Fruit fly (Drosophila melanogaster) whole organism, embryonic: ENCODE measurements around the gene CG9628.
A peak's percentile ranks its signal among the peaks of the same experiment; 100 is the strongest.

ENCODE experiments used
- Aef1 ChIP-seq: fragments of 200-800 bp; sonication (Bioruptor generic); IDR thresholded peaks from 3 replicates; pipeline ENCODE4 v1.3.6; 2022; ENCODE audit warnings: missing biosample characterization, missing genetic modification characterization
- C15 ChIP-seq: fragments of 200-800 bp; sonication (Bioruptor generic); IDR thresholded peaks from 3 replicates; pipeline ENCODE4 v1.3.6; 2022; ENCODE audit warnings: missing biosample characterization, missing genetic modification characterization
- CG10543 ChIP-seq: fragments of 200-800 bp; sonication (Bioruptor generic); optimal IDR thresholded peaks from 3 replicates; lab custom pipeline; 2017; ENCODE audit warnings: missing biosample characterization, mild to moderate bottlenecking, missing genetic modification characterization, moderate library complexity
- CG11456 ChIP-seq: fragments of 200-800 bp; sonication (Bioruptor generic); IDR thresholded peaks from 3 replicates; pipeline ENCODE4 v1.3.6; 2022; ENCODE audit warnings: missing biosample characterization, missing genetic modification characterization
- CG11504 ChIP-seq: fragments of 200-800 bp; sonication (Bioruptor generic); optimal IDR thresholded peaks from 3 replicates; lab custom pipeline; 2019; ENCODE audit warnings: missing biosample characterization, mild to moderate bottlenecking, missing genetic modification characterization, moderate library complexity
- CG12071 ChIP-seq: fragments of 200-800 bp; sonication (Bioruptor generic); optimal IDR thresholded peaks from 3 replicates; lab custom pipeline; 2018; ENCODE audit warnings: missing biosample characterization, mild to moderate bottlenecking, missing genetic modification characterization
- CG13894 ChIP-seq: fragments of 200-800 bp; sonication (Bioruptor generic); optimal IDR thresholded peaks from 3 replicates; lab custom pipeline; 2018; ENCODE audit warnings: missing biosample characterization, mild to moderate bottlenecking, missing genetic modification characterization, moderate library complexity
- CG14050 ChIP-seq: fragments of 200-800 bp; sonication (Bioruptor generic); IDR thresholded peaks from 3 replicates; pipeline ENCODE4 v1.3.6; 2022; ENCODE audit warnings: missing biosample characterization, missing genetic modification characterization
- CG14860 ChIP-seq: fragments of 200-800 bp; sonication (Bioruptor generic); IDR thresholded peaks from 3 replicates; pipeline ENCODE4 v1.3.6; 2022; ENCODE audit warnings: missing biosample characterization, missing genetic modification characterization; ENCODE audit not compliant: partially characterized antibody
- CG15011 ChIP-seq: fragments of 200-800 bp; sonication (Bioruptor generic); optimal IDR thresholded peaks from 3 replicates; lab custom pipeline; 2018; ENCODE audit warnings: missing biosample characterization, mild to moderate bottlenecking, missing genetic modification characterization
- CG18764 ChIP-seq: fragments of 200-800 bp; sonication (Bioruptor generic); optimal IDR thresholded peaks from 3 replicates; lab custom pipeline; 2016; ENCODE audit warnings: missing biosample characterization, missing genetic modification characterization
- CG2116 ChIP-seq: fragments of 200-800 bp; sonication (Bioruptor generic); optimal IDR thresholded peaks from 3 replicates; lab custom pipeline; 2018; ENCODE audit warnings: missing biosample characterization, mild to moderate bottlenecking, missing genetic modification characterization
- CG2199 ChIP-seq: fragments of 200-800 bp; sonication (Bioruptor generic); IDR thresholded peaks from 3 replicates; pipeline ENCODE4 v1.3.6; 2022; ENCODE audit warnings: missing biosample characterization, missing genetic modification characterization
- CG31441 ChIP-seq: fragments of 200-800 bp; sonication (Bioruptor generic); IDR thresholded peaks from 2 replicates; pipeline ENCODE4 v1.3.6; 2022; ENCODE audit warnings: missing biosample characterization, missing genetic modification characterization
- CG3281 ChIP-seq: fragments of 200-800 bp; sonication (Bioruptor generic); optimal IDR thresholded peaks from 3 replicates; lab custom pipeline; 2017; ENCODE audit warnings: missing biosample characterization, mild to moderate bottlenecking, missing genetic modification characterization
- CG4328 ChIP-seq: fragments of 200-800 bp; sonication (Bioruptor generic); optimal IDR thresholded peaks from 3 replicates; lab custom pipeline; 2017; ENCODE audit warnings: missing biosample characterization, missing genetic modification reagents, missing genetic modification characterization
- CG4360 ChIP-seq: fragments of 200-800 bp; sonication (Bioruptor generic); IDR thresholded peaks from 2 replicates; pipeline ENCODE4 v1.3.6; 2022; ENCODE audit warnings: missing biosample characterization, missing genetic modification characterization
- CG4820 ChIP-seq: fragments of 200-800 bp; sonication (Bioruptor generic); optimal IDR thresholded peaks from 3 replicates; lab custom pipeline; 2016; ENCODE audit warnings: missing biosample characterization, missing genetic modification characterization
- CG6689 ChIP-seq: fragments of 200-800 bp; sonication (Bioruptor generic); IDR thresholded peaks from 2 replicates; pipeline ENCODE4 v1.3.6; 2022; ENCODE audit warnings: missing biosample characterization, missing genetic modification characterization
- CG6813 ChIP-seq: fragments of 200-800 bp; sonication (Bioruptor generic); optimal IDR thresholded peaks from 2 replicates; lab custom pipeline; 2017; ENCODE audit warnings: missing biosample characterization, missing genetic modification characterization, mild to moderate bottlenecking, moderate library complexity, missing genetic modification reagents
- CG7928 ChIP-seq: fragments of 200-800 bp; sonication (Bioruptor generic); optimal IDR thresholded peaks from 2 replicates; lab custom pipeline; 2017; ENCODE audit warnings: missing biosample characterization, mild to moderate bottlenecking, missing genetic modification characterization
- Dip3 ChIP-seq: fragments of 200-800 bp; sonication (Bioruptor generic); optimal IDR thresholded peaks from 3 replicates; lab custom pipeline; 2016; ENCODE audit warnings: missing biosample characterization, missing genetic modification characterization
- ERR ChIP-seq: fragments of 200-800 bp; sonication (Bioruptor generic); optimal IDR thresholded peaks from 2 replicates; lab custom pipeline; 2016; ENCODE audit warnings: missing biosample characterization, missing genetic modification characterization
- Fer1 ChIP-seq: fragments of 200-800 bp; sonication (Bioruptor generic); optimal IDR thresholded peaks from 2 replicates; lab custom pipeline; 2017; ENCODE audit warnings: missing biosample characterization, mild to moderate bottlenecking, missing genetic modification characterization
- HmgD ChIP-seq: fragments of 200-800 bp; sonication (Bioruptor generic); optimal IDR thresholded peaks from 3 replicates; lab custom pipeline; 2016; ENCODE audit warnings: missing biosample characterization, missing genetic modification characterization
- Hr3 ChIP-seq: fragments of 200-800 bp; sonication (Bioruptor generic); optimal IDR thresholded peaks from 3 replicates; lab custom pipeline; 2016; ENCODE audit warnings: missing biosample characterization, missing genetic modification characterization
- Hsf ChIP-seq: fragments of 200-800 bp; sonication (Bioruptor generic); optimal IDR thresholded peaks from 3 replicates; lab custom pipeline; 2016; ENCODE audit warnings: missing biosample characterization, missing genetic modification characterization
- Lpt ChIP-seq: fragments of >200 bp; optimal IDR thresholded peaks from 2 replicates; lab custom pipeline; 2018; ENCODE audit warnings: missing biosample characterization, missing genetic modification characterization
- Meics ChIP-seq: fragments of 200-800 bp; sonication (Bioruptor generic); optimal IDR thresholded peaks from 2 replicates; lab custom pipeline; 2017; ENCODE audit warnings: missing biosample characterization, mild to moderate bottlenecking, missing genetic modification characterization
- Scr ChIP-seq: fragments of 200-800 bp; sonication (Bioruptor generic); IDR thresholded peaks from 2 replicates; pipeline ENCODE4 v1.3.6; 2022; ENCODE audit warnings: missing biosample characterization, missing genetic modification characterization; ENCODE audit not compliant: partially characterized antibody
- Ssrp ChIP-seq: fragments of 200-800 bp; sonication (Bioruptor generic); optimal IDR thresholded peaks from 2 replicates; lab custom pipeline; 2018; ENCODE audit warnings: missing biosample characterization, mild to moderate bottlenecking, missing genetic modification characterization, moderate library complexity
- bbx ChIP-seq: fragments of 200-800 bp; sonication (Bioruptor generic); IDR thresholded peaks from 2 replicates; pipeline ENCODE4 v1.3.6; 2022; ENCODE audit warnings: missing biosample characterization, missing genetic modification characterization; ENCODE audit not compliant: partially characterized antibody
- bowl ChIP-seq: fragments of 200-800 bp; sonication (Bioruptor generic); IDR thresholded peaks from 2 replicates; pipeline ENCODE4 v1.3.6; 2022; ENCODE audit warnings: missing biosample characterization, missing genetic modification characterization
- cad ChIP-seq: fragments of >200 bp; optimal IDR thresholded peaks from 2 replicates; lab custom pipeline; 2017; ENCODE audit warnings: missing biosample characterization, missing genetic modification characterization
- chinmo ChIP-seq: fragments of 200-800 bp; sonication (Bioruptor generic); IDR thresholded peaks from 4 replicates; pipeline ENCODE4 v1.3.6; 2022; ENCODE audit warnings: missing biosample characterization, missing genetic modification characterization; ENCODE audit not compliant: partially characterized antibody
- crp ChIP-seq, 2 experiments: fragments of 200-800 bp; sonication (Bioruptor generic); optimal IDR thresholded peaks; 2 replicates in 1 of 2; 3 replicates in 1 of 2; lab custom pipeline; 2017; ENCODE audit warnings: missing biosample characterization in 2 of 2, missing genetic modification characterization in 2 of 2, mild to moderate bottlenecking in 1 of 2, moderate library complexity in 1 of 2
- dan ChIP-seq: fragments of 200-800 bp; sonication (Bioruptor generic); IDR thresholded peaks from 2 replicates; pipeline ENCODE4 v1.3.6; 2022; ENCODE audit warnings: missing biosample characterization, missing genetic modification characterization
- eve ChIP-seq, 2 experiments: fragments of >200 bp; optimal IDR thresholded peaks; 2 replicates each; lab custom pipeline; 2017; ENCODE audit warnings: missing biosample characterization in 2 of 2, missing genetic modification characterization in 2 of 2
- ftz-f1 ChIP-seq: fragments of 200-800 bp; sonication (Bioruptor generic); optimal IDR thresholded peaks from 2 replicates; lab custom pipeline; 2016; ENCODE audit warnings: missing biosample characterization, missing genetic modification characterization
- jing ChIP-seq: fragments of 200-800 bp; sonication (Bioruptor generic); optimal IDR thresholded peaks from 2 replicates; lab custom pipeline; 2018; ENCODE audit warnings: missing biosample characterization, mild to moderate bottlenecking, missing genetic modification characterization
- lbe ChIP-seq: fragments of 200-800 bp; sonication (Bioruptor generic); optimal IDR thresholded peaks from 2 replicates; lab custom pipeline; 2016; ENCODE audit warnings: missing biosample characterization, mild to moderate bottlenecking, missing genetic modification characterization
- nerfin-1 ChIP-seq: fragments of 200-800 bp; sonication (Bioruptor generic); optimal IDR thresholded peaks from 3 replicates; lab custom pipeline; 2019; ENCODE audit warnings: missing biosample characterization, mild to moderate bottlenecking, missing genetic modification characterization, moderate library complexity
- scrt ChIP-seq: fragments of 200-800 bp; sonication (Bioruptor generic); optimal IDR thresholded peaks from 2 replicates; lab custom pipeline; 2018; ENCODE audit warnings: missing biosample characterization, mild to moderate bottlenecking, missing genetic modification characterization, moderate library complexity
- seq ChIP-seq: fragments of 200-800 bp; sonication (Bioruptor generic); IDR thresholded peaks from 2 replicates; pipeline ENCODE4 v1.3.6; 2022; ENCODE audit warnings: missing biosample characterization, missing genetic modification characterization
- sim ChIP-seq: fragments of 200-800 bp; sonication (Bioruptor generic); IDR thresholded peaks from 2 replicates; pipeline ENCODE4 v1.3.6; 2022; ENCODE audit warnings: missing biosample characterization, missing genetic modification characterization
- sima ChIP-seq: fragments of 200-800 bp; sonication (Bioruptor generic); optimal IDR thresholded peaks from 2 replicates; lab custom pipeline; 2016; ENCODE audit warnings: missing biosample characterization, missing genetic modification characterization
- slp2 ChIP-seq: fragments of 200-800 bp; sonication (Bioruptor generic); optimal IDR thresholded peaks from 2 replicates; lab custom pipeline; 2016; ENCODE audit warnings: missing biosample characterization, missing genetic modification characterization
- usp ChIP-seq: fragments of >200 bp; optimal IDR thresholded peaks from 2 replicates; lab custom pipeline; 2017; ENCODE audit warnings: missing biosample characterization, missing genetic modification characterization
- z ChIP-seq: fragments of 200-800 bp; sonication (Bioruptor generic); IDR thresholded peaks from 3 replicates; pipeline ENCODE4 v1.3.6; 2022; ENCODE audit warnings: missing biosample characterization, missing genetic modification characterization

CG9628 gene

dm6 chr3L:14659954-14660907 lies 37.6 kb downstream of the CG9628 start (continued):
- TF ChIP-seq CG10543 (GFP tag; lab: Kevin White, UChicago), result no peak
- no peak for TF ChIP-seq CG3281 (GFP tag; lab: Kevin White, UChicago)
- TF ChIP-seq CG7928 (GFP tag; lab: Kevin White, UChicago), result no peak
- TF ChIP-seq CG4820, result no peak
- TF ChIP-seq CG15011 (GFP tag; lab: Kevin White, UChicago), result no peak
- TF ChIP-seq CG18764 (GFP tag; lab: Kevin White, UChicago), result no peak
- TF ChIP-seq sima (GFP tag; lab: Kevin White, UChicago), result no peak
- no peak for TF ChIP-seq Hsf (GFP tag; lab: Kevin White, UChicago)
- TF ChIP-seq sim (GFP tag; lab: Robert Waterston, UW), result no peak
- no peak for TF ChIP-seq Ssrp (tag; lab: Kevin White, UChicago)
- no peak for TF ChIP-seq Meics (GFP tag; lab: Kevin White, UChicago)
- TF ChIP-seq CG11504 (tag; lab: Kevin White, UChicago), result peak; percentile 12
- peak; percentile 24; the same call in 1 of the 2 replicates for TF ChIP-seq seq
- TF ChIP-seq cad, result no peak
- TF ChIP-seq eve (GFP tag; optimal IDR thresholded peaks at IDR 0.05; lab: Kevin White, UChicago), result peak in 1 of 2 experiments; percentile 53
- no peak for TF ChIP-seq CG2116 (GFP tag; lab: Kevin White, UChicago)
- no peak for TF ChIP-seq lbe (GFP tag; lab: Kevin White, UChicago)
- TF ChIP-seq HmgD (GFP tag; lab: Kevin White, UChicago), result no peak
- TF ChIP-seq Fer1, result no peak
- no peak for TF ChIP-seq CG6689 (GFP tag; lab: Robert Waterston, UW)
- no peak for TF ChIP-seq CG11456 (GFP tag; lab: Robert Waterston, UW)
- no peak for TF ChIP-seq crp (GFP tag; optimal IDR thresholded peaks at IDR 0.05; lab: Kevin White, UChicago)
- TF ChIP-seq nerfin-1 (tag; lab: Kevin White, UChicago), result peak; percentile 80
- no peak for TF ChIP-seq Dip3 (GFP tag; lab: Kevin White, UChicago)
- TF ChIP-seq CG14050 (GFP tag; lab: Robert Waterston, UW), result no peak
- TF ChIP-seq jing, result no peak
- 0 out of 2 replicates have a peak, but pooled peaks have one; percentile 27 for TF ChIP-seq bbx (GFP tag; lab: Robert Waterston, UW)
- no peak for TF ChIP-seq CG12071 (GFP tag; lab: Kevin White, UChicago)
- TF ChIP-seq CG2199 (GFP tag; lab: Robert Waterston, UW), result no peak
- peak; percentile 25; the same call in 1 of the 2 replicates for TF ChIP-seq CG31441 (GFP tag; lab: Robert Waterston, UW)
- TF ChIP-seq CG4360 (GFP tag; lab: Robert Waterston, UW), result peak; percentile 78
- TF ChIP-seq Scr (GFP tag; lab: Robert Waterston, UW), result no peak
- TF ChIP-seq ftz-f1 (GFP tag; lab: Kevin White, UChicago), result no peak
- TF ChIP-seq scrt (GFP tag; lab: Kevin White, UChicago), result peak; percentile 97
- TF ChIP-seq z (GFP tag; lab: Robert Waterston, UW), result peak; percentile 89
- no peak for TF ChIP-seq dan (GFP tag; lab: Robert Waterston, UW)
- no peak for TF ChIP-seq ERR
- TF ChIP-seq slp2 (GFP tag; lab: Kevin White, UChicago), result no peak
- TF ChIP-seq chinmo (GFP tag; lab: Robert Waterston, UW), result 0 out of 4 replicates have a peak, but pooled peaks have one; percentile 24
- no peak for TF ChIP-seq Lpt (GFP tag; lab: Kevin White, UChicago)
- no peak for TF ChIP-seq usp
- no peak for TF ChIP-seq bowl (GFP tag; lab: Robert Waterston, UW)
- no peak for TF ChIP-seq CG14860
- no peak for TF ChIP-seq Hr3 (GFP tag; lab: Kevin White, UChicago)
- no peak for TF ChIP-seq CG6813
- no peak for TF ChIP-seq CG4328 (GFP tag; lab: Kevin White, UChicago)
- no peak for TF ChIP-seq CG13894
- TF ChIP-seq C15 (GFP tag; lab: Robert Waterston, UW), result no peak
- no peak for TF ChIP-seq Aef1 (GFP tag; lab: Robert Waterston, UW)
